Worm (Caenorhabditis elegans): ENCODE results near the gene K08F9.4.

DNA sequence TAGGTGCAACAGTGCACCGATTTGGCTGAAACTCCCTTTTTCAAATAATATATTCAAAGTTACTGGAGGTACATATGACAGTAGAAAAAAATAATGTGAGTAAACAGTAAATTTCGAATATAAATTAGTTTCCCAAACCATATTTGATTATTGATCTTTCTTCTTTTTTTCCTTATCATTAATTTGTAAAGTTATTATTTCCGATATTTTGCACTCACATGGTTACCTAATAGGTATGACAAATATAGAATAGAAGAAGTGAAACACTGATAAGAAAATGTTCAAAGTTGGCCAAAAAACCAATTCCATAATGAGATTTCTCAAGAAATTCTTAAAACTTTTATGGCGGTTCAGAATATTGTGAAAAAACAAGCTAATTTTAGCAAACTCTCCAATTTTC, 4.0 kb upstream of the K08F9.4 start:
- TF ChIP-seq ama-1 (optimal IDR thresholded peaks at IDR 0.05) = no peak
- no peak for TF ChIP-seq tbx-11 (GFP tag; IDR thresholded peaks at IDR 0.05)
- TF ChIP-seq tra-4 (tag; optimal IDR thresholded peaks at IDR 0.05) = no peak
- TF ChIP-seq hmbx-1 (tag; optimal IDR thresholded peaks at IDR 0.05) = no peak
- TF ChIP-seq ceh-13 (GFP tag; optimal IDR thresholded peaks at IDR 0.05) = no peak
- TF ChIP-seq pes-1 (GFP tag; IDR thresholded peaks at IDR 0.05) = no peak
- TF ChIP-seq hmg-4 (GFP tag; optimal IDR thresholded peaks at IDR 0.05) = no peak

Data from whole organism, early embryonic.